Fruit fly (Drosophila melanogaster) whole organism: ENCODE data around the gene Vha100-2.

Experiments used
- CG8478 ChIP-seq: fragments of >200 bp; optimal IDR thresholded peaks from 2 replicates; lab custom pipeline; 2018; ENCODE audit warnings: inconsistent platforms
- psq ChIP-seq: fragments of >200 bp; optimal IDR thresholded peaks from 2 replicates; lab custom pipeline; 2017
- usp ChIP-seq: fragments of >200 bp; optimal IDR thresholded peaks from 2 replicates; lab custom pipeline; 2017; ENCODE audit warnings: missing biosample characterization, missing genetic modification characterization, mixed read lengths

DNA sequence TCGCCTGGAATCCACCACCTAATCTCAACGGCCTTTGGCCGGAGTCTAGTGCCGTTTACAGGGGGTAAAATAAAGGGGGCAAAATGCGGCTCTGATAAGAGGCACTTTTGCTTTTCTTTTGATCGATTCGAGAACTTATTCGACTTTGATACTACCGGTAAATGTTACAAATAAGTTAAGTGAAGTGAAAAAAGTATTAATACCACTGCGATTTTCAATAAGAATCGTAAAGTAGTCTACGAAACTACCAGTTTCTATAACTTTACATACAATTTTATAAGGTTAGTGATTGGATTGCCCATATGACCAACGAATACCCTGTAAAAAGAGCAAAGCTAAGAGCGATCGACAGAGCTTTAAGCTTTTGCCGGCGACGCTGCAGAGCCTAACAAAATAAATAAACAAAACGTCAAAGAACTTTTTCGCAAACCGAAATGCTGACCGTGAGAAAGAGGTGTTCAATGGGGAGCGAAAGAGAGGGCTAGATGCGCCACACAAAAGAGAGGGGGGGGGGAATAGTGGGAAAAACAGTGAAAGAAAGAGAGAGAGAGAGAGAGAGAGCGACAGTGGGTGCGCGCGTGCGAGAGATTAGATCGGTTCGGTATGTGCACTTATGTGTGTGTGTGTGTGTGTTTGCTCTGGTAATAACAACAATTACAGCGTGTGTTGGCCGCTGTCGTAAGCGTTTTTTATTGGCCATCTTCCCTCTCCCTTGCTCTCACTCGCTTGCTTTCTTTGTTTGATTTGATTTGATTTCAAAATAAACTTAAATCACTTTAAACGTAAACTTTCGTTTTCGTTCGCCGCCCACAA, 37.8 kb upstream of the Vha100-2 start:
- TF ChIP-seq usp (no peak), psq (no peak), CG8478 (lab: Kevin White, UChicago) (peak; percentile 12)
